Worm (Caenorhabditis elegans) whole organism, L4/young adult: ENCODE results near the gene C29F9.12.

Experiments
- W03F9.2 ChIP-seq: fragments of 150-350 bp; optimal IDR thresholded peaks from 2 replicates; lab custom pipeline; 2014; ENCODE audit warnings: missing biosample characterization, missing genetic modification characterization
- dao-5 ChIP-seq: sonication (generic microtip); optimal IDR thresholded peaks from 2 replicates; lab custom pipeline; 2016; ENCODE audit warnings: missing genotype, missing genetic modification characterization, moderate library complexity, missing compliant biosample characterization
- him-1 ChIP-seq: sonication (generic microtip); optimal IDR thresholded peaks from 2 replicates; lab custom pipeline; 2016; ENCODE audit warnings: missing genotype, missing genetic modification reagents, missing genetic modification characterization, missing compliant biosample characterization

DNA sequence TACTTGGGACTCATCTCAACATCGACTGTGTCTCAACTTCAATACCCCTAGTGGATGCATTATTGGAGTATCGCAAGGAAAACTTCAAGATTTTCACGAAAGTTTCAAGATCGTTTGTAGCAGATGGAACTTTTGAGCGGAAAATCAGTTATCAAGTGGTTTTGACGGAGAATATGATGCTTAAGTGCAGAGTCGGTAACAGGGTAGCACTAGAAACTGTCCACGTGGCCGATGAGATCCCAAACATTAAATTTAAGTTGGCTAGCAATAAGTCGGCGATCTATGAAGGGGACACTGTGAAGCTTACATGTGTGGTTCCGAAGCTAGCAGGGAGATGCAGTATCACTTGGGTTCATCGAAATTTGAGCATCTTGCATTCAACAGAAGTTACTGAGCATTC is 37.3 kb upstream of the C29F9.12 start:
- TF ChIP-seq W03F9.2 (no peak), him-1 (tag; lab: Kevin White, UChicago) (no peak), dao-5 (no peak)
